Worm (Caenorhabditis elegans) whole organism, midembryonic: Measurements from ENCODE around the gene C56C10.6.

Experiments
- cog-1 ChIP-seq: sonication (generic microtip); optimal IDR thresholded peaks from 2 replicates; lab custom pipeline; 2016; ENCODE audit warnings: missing genetic modification characterization, missing compliant biosample characterization
- flt-1 ChIP-seq: fragments of 200-800 bp; sonication (Bioruptor generic); IDR thresholded peaks from 2 replicates; pipeline ENCODE4 v1.3.6; 2022; ENCODE audit warnings: missing genetic modification characterization, missing compliant biosample characterization
- med-1 ChIP-seq: sonication (generic microtip); optimal IDR thresholded peaks from 2 replicates; lab custom pipeline; 2017; ENCODE audit warnings: missing genetic modification characterization, mild to moderate bottlenecking, missing compliant biosample characterization, antibody characterized with exemption, missing genetic modification reagents; ENCODE audit not compliant: insufficient read depth
- ref-1 ChIP-seq: fragments of 200-800 bp; sonication (Bioruptor generic); conservative IDR thresholded peaks from 2 replicates; pipeline ENCODE4 v1.3.6; 2022; ENCODE audit warnings: missing genetic modification reagents, missing genetic modification characterization, missing compliant biosample characterization
- tab-1 ChIP-seq: fragments of 200-800 bp; sonication (Bioruptor generic); IDR thresholded peaks from 2 replicates; pipeline ENCODE4 v1.3.6; 2022; ENCODE audit warnings: missing genetic modification characterization, missing compliant biosample characterization
- ztf-23 ChIP-seq: fragments of 200-800 bp; sonication (Bioruptor generic); IDR thresholded peaks from 2 replicates; pipeline ENCODE4 v1.3.6; 2022; ENCODE audit warnings: missing genetic modification reagents, missing genetic modification characterization, missing compliant biosample characterization
- ztf-29 ChIP-seq: fragments of 200-800 bp; sonication (Bioruptor generic); IDR thresholded peaks from 2 replicates; pipeline ENCODE4 v1.3.6; 2022; ENCODE audit warnings: missing genetic modification reagents, missing genetic modification characterization, missing compliant biosample characterization

DNA sequence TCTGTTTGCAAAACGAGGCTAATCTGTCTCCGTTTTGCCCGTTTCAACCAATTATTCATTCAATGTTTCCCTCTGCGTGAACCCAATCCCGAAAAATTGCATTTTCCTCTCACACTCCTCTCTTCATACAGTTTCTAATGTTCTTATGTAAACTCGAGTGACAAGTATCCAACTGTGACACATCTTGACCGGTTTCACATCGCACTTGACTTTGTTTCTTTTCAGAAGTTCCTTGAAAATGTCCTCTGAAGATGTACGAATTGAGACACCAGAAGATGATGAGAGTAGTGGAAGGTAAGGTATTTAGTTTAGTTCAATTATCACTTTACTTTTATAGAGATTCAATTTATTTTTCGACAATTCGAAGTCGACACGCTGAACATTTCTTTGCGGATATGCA lies 49.2 kb downstream of the C56C10.6 start, which contains the start of gene abcx-1:
- no peak for TF ChIP-seq flt-1
- TF ChIP-seq tab-1 (GFP tag; lab: Robert Waterston, UW): no peak
- TF ChIP-seq ztf-29 (GFP tag; lab: Robert Waterston, UW): no peak
- no peak for TF ChIP-seq cog-1 (tag; lab: Kevin White, UChicago)
- TF ChIP-seq med-1 (GFP tag; lab: Kevin White, UChicago): no peak
- no peak for TF ChIP-seq ref-1 (GFP tag; lab: Robert Waterston, UW)
- no peak for TF ChIP-seq ztf-23
